Fruit fly (Drosophila melanogaster): Measurements from ENCODE around the gene Mnt.

The Mnt gene

dm6 chrX:3743005-3743890 lies 71.6 kb downstream of the Mnt start (continued):
- TF ChIP-seq gt (GFP tag; IDR thresholded peaks at IDR 0.05) (0 out of 2 replicates have a peak, but pooled peaks have one; percentile 18), Rx (GFP tag; IDR thresholded peaks at IDR 0.05) (peak; percentile 70), fd3F (GFP tag; optimal IDR thresholded peaks at IDR 0.05) (peak; percentile 78), ara (GFP tag; IDR thresholded peaks at IDR 0.05) (peak; percentile 79), exex (tag; optimal IDR thresholded peaks at IDR 0.05) (peak; percentile 98), bbx (GFP tag; IDR thresholded peaks at IDR 0.05; ENCODE audit: partially characterized antibody) (peak; percentile 35; the same call in 1 of the 2 replicates), Nf-YB (GFP tag; optimal IDR thresholded peaks at IDR 0.05) (peak; percentile 53), Blimp-1 (GFP tag; optimal IDR thresholded peaks at IDR 0.05) (peak; percentile 55), amos (GFP tag; IDR thresholded peaks at IDR 0.05; ENCODE audit: partially characterized antibody) (no peak; the same call in 1 of the 2 replicates), shn (GFP tag; optimal IDR thresholded peaks at IDR 0.05) (peak; percentile 87), gsb-n (tag; optimal IDR thresholded peaks at IDR 0.05) (peak; percentile 38), CG6175 (GFP tag; IDR thresholded peaks at IDR 0.05) (no peak; the same call in 2 of the 3 replicates), kay (GFP tag; optimal IDR thresholded peaks at IDR 0.05) (peak; percentile 31), Chrac-16 (GFP tag; optimal IDR thresholded peaks at IDR 0.05) (peak; percentile 76), salm (tag; optimal IDR thresholded peaks at IDR 0.05) (peak; percentile 66), CG8089 (GFP tag; optimal IDR thresholded peaks at IDR 0.05) (peak; percentile 74), CG11504 (tag; optimal IDR thresholded peaks at IDR 0.05) (peak; percentile 84), Abd-B (GFP tag; optimal IDR thresholded peaks at IDR 0.05) (peak; percentile 83), bigmax (GFP tag; optimal IDR thresholded peaks at IDR 0.05) (no peak), CG12236 (GFP tag; optimal IDR thresholded peaks at IDR 0.05) (peak; percentile 56), CG12391 (tag; optimal IDR thresholded peaks at IDR 0.05) (peak; percentile 87), luna (GFP tag; optimal IDR thresholded peaks at IDR 0.05) (peak; percentile 69), Aef1 (GFP tag; IDR thresholded peaks at IDR 0.05) (peak; percentile 76), Atf6 (GFP tag; IDR thresholded peaks at IDR 0.05) (peak; percentile 77), CG14050 (GFP tag; IDR thresholded peaks at IDR 0.05) (peak; percentile 87), eyg (GFP tag; optimal IDR thresholded peaks at IDR 0.05) (peak; percentile 79), hb (GFP tag; IDR thresholded peaks at IDR 0.05; ENCODE audit: partially characterized antibody) (no peak), Sox102F (GFP tag; optimal IDR thresholded peaks at IDR 0.05) (peak; percentile 88), Fer2 (tag; optimal IDR thresholded peaks at IDR 0.05) (peak; percentile 62), CG6854 (GFP tag; optimal IDR thresholded peaks at IDR 0.05) (peak; percentile 8), ranshi (GFP tag; IDR thresholded peaks at IDR 0.05) (peak; percentile 84; the same call in 1 of the 2 replicates), klu (GFP tag; IDR thresholded peaks at IDR 0.05) (peak; percentile 50), CG11695 (GFP tag; IDR thresholded peaks at IDR 0.05) (peak; percentile 85), Adf1 (GFP tag; IDR thresholded peaks at IDR 0.05) (peak; percentile 73), prd (optimal IDR thresholded peaks at IDR 0.05) (no peak), prd (GFP tag; IDR thresholded peaks at IDR 0.05) (peak; percentile 87), Med (GFP tag) (peak; percentile 93), CG10267 (tag; optimal IDR thresholded peaks at IDR 0.05) (peak; percentile 58), Dref (GFP tag; IDR thresholded peaks at IDR 0.05) (no peak), Sin3A (optimal IDR thresholded peaks at IDR 0.05) (no peak), row (GFP tag; IDR thresholded peaks at IDR 0.05) (peak; percentile 95), Dek (tag; optimal IDR thresholded peaks at IDR 0.05) (peak; percentile 82), CG2199 (GFP tag; IDR thresholded peaks at IDR 0.05) (peak; percentile 46; the same call in 2 of the 3 replicates), sr (GFP tag; IDR thresholded peaks at IDR 0.05) (peak; percentile 39; the same call in 1 of the 3 replicates), Ets97D (GFP tag; optimal IDR thresholded peaks at IDR 0.05) (peak; percentile 57), slp2 (GFP tag; optimal IDR thresholded peaks at IDR 0.05) (peak; percentile 71), CG6254 (GFP tag; optimal IDR thresholded peaks at IDR 0.05) (peak; percentile 43), seq (GFP tag; IDR thresholded peaks at IDR 0.05) (peak; percentile 82), CG11085 (GFP tag; IDR thresholded peaks at IDR 0.05) (peak; percentile 69)
